Fruit fly (Drosophila melanogaster) Kc167 (cell line): ENCODE measurements around the gene CG8851.

Experiments
- Myc ChIP-seq: fragments of >200 bp; optimal IDR thresholded peaks from 2 replicates; lab custom pipeline; 2017; ENCODE audit warnings: missing external identifiers
- h ChIP-seq: fragments of >200 bp; optimal IDR thresholded peaks from 3 replicates; lab custom pipeline; 2018; ENCODE audit warnings: missing external identifiers
- insv ChIP-seq: fragments of >200 bp; optimal IDR thresholded peaks from 3 replicates; lab custom pipeline; 2018; ENCODE audit warnings: missing external identifiers
- psq ChIP-seq: fragments of >200 bp; optimal IDR thresholded peaks from 2 replicates; lab custom pipeline; 2017; ENCODE audit warnings: missing external identifiers

- no peak for TF ChIP-seq psq
- TF ChIP-seq h, result no peak
- no peak for TF ChIP-seq Myc
- no peak for TF ChIP-seq insv (lab: Kevin White, UChicago)
Observed at dm6 chr2L:3476399-3477056, 42.9 kb upstream of the CG8851 start.
